Worm (Caenorhabditis elegans) whole organism, L4 larva: ENCODE data around the gene ugt-56.

Experiments used
- Y5F2A.4 ChIP-seq: fragments of 200-800 bp; sonication (Bioruptor generic); optimal IDR thresholded peaks from 2 replicates; lab custom pipeline; 2018; ENCODE audit warnings: mild to moderate bottlenecking, missing genetic modification characterization, missing compliant biosample characterization
- ceh-20 ChIP-seq: fragments of 200-800 bp; sonication (Bioruptor generic); IDR thresholded peaks from 2 replicates; pipeline ENCODE4 v1.3.6; 2022; ENCODE audit warnings: missing genetic modification reagents, missing genetic modification characterization, missing compliant biosample characterization
- ceh-32 ChIP-seq: sonication (generic microtip); optimal IDR thresholded peaks from 2 replicates; lab custom pipeline; 2016; ENCODE audit warnings: mild to moderate bottlenecking, missing genetic modification characterization, missing compliant biosample characterization; ENCODE audit not compliant: poor library complexity
- cey-2 ChIP-seq: sonication (generic microtip); optimal IDR thresholded peaks from 3 replicates; lab custom pipeline; 2017; ENCODE audit warnings: missing genetic modification characterization, mild to moderate bottlenecking, missing compliant biosample characterization, antibody characterized with exemption, borderline replicate concordance; ENCODE audit not compliant: insufficient read depth
- daf-16 ChIP-seq, 3 experiments: sonication (generic microtip); optimal IDR thresholded peaks; 2 replicates each; lab custom pipeline; 2016 to 2017; ENCODE audit warnings: missing genetic modification characterization in 3 of 3, missing genetic modification reagents in 3 of 3, mild to moderate bottlenecking in 2 of 3, missing compliant biosample characterization in 2 of 3, missing biosample characterization in 1 of 3, moderate library complexity in 1 of 3
- dmd-6 ChIP-seq: fragments of 200-800 bp; sonication (Bioruptor generic); IDR thresholded peaks from 2 replicates; pipeline ENCODE4 v1.3.6; 2022; ENCODE audit warnings: missing genetic modification reagents, missing genetic modification characterization, missing compliant biosample characterization
- dpl-1 ChIP-seq: fragments of 150-350 bp; optimal IDR thresholded peaks from 2 replicates; lab custom pipeline; 2014; ENCODE audit warnings: missing biosample characterization, missing genetic modification reagents, missing genetic modification characterization
- dve-1 ChIP-seq: sonication (generic microtip); optimal IDR thresholded peaks from 2 replicates; lab custom pipeline; 2017; ENCODE audit warnings: antibody characterized with exemption, mild to moderate bottlenecking, missing genetic modification characterization, missing compliant biosample characterization; ENCODE audit not compliant: insufficient read depth
- hif-1 ChIP-seq, 2 experiments: sonication (generic microtip); optimal IDR thresholded peaks; 2 replicates each; lab custom pipeline; 2016 to 2017; ENCODE audit warnings: missing compliant biosample characterization in 2 of 2, missing genetic modification characterization in 2 of 2, missing genetic modification reagents in 2 of 2, missing genotype in 2 of 2, mild to moderate bottlenecking in 1 of 2
- hlh-11 ChIP-seq: fragments of 200-800 bp; sonication (Bioruptor generic); optimal IDR thresholded peaks from 2 replicates; lab custom pipeline; 2018; ENCODE audit warnings: mild to moderate bottlenecking, missing genetic modification characterization, missing compliant biosample characterization
- hlh-30 ChIP-seq: sonication (generic microtip); optimal IDR thresholded peaks from 2 replicates; lab custom pipeline; 2017; ENCODE audit warnings: antibody characterized with exemption, mild to moderate bottlenecking, missing genetic modification characterization, missing compliant biosample characterization; ENCODE audit not compliant: insufficient read depth
- lin-1 ChIP-seq: fragments of 200-800 bp; sonication (Bioruptor generic); IDR thresholded peaks from 2 replicates; pipeline ENCODE4 v1.3.6; 2022; ENCODE audit warnings: missing genetic modification reagents, missing genetic modification characterization, missing compliant biosample characterization
- lin-13 ChIP-seq: fragments of 150-350 bp; optimal IDR thresholded peaks from 2 replicates; lab custom pipeline; 2014; ENCODE audit warnings: missing biosample characterization, missing genetic modification reagents, missing genetic modification characterization
- lin-29 ChIP-seq: fragments of 200-800 bp; sonication (Bioruptor generic); IDR thresholded peaks from 2 replicates; pipeline ENCODE4 v1.3.6; 2022; ENCODE audit warnings: missing genetic modification reagents, missing genetic modification characterization, missing compliant biosample characterization
- mdl-1 ChIP-seq, 2 experiments: fragments of 150-350 bp in 1 of 2; sonication (generic microtip) in 1 of 2; optimal IDR thresholded peaks; 2 replicates each; lab custom pipeline; 2014 to 2017; ENCODE audit warnings: missing biosample characterization in 2 of 2, missing genetic modification characterization in 2 of 2
- mes-2 ChIP-seq: sonication (generic microtip); optimal IDR thresholded peaks from 2 replicates; lab custom pipeline; 2016; ENCODE audit warnings: missing genotype, mild to moderate bottlenecking, missing genetic modification characterization, missing compliant biosample characterization; ENCODE audit not compliant: poor library complexity, severe bottlenecking
- mxl-3 ChIP-seq: fragments of 200-800 bp; sonication (Bioruptor generic); optimal IDR thresholded peaks from 2 replicates; lab custom pipeline; 2018; ENCODE audit warnings: mild to moderate bottlenecking, missing genetic modification characterization, missing compliant biosample characterization
- nhr-10 ChIP-seq: fragments of 150-350 bp; optimal IDR thresholded peaks from 2 replicates; lab custom pipeline; 2014; ENCODE audit warnings: missing biosample characterization, missing genetic modification characterization
- nhr-28 ChIP-seq: fragments of 150-350 bp; optimal IDR thresholded peaks from 2 replicates; lab custom pipeline; 2014; ENCODE audit warnings: missing biosample characterization, missing genetic modification characterization
- nhr-77 ChIP-seq: fragments of 150-350 bp; optimal IDR thresholded peaks from 2 replicates; lab custom pipeline; 2014; ENCODE audit warnings: missing biosample characterization, missing genetic modification characterization
- pqm-1 ChIP-seq: sonication (generic microtip); optimal IDR thresholded peaks from 2 replicates; lab custom pipeline; 2017; ENCODE audit warnings: missing biosample characterization, missing genetic modification characterization
- sdz-12 ChIP-seq: fragments of 200-800 bp; sonication (Bioruptor generic); optimal IDR thresholded peaks from 2 replicates; lab custom pipeline; 2018; ENCODE audit warnings: mild to moderate bottlenecking, missing genetic modification characterization, missing compliant biosample characterization
- spr-1 ChIP-seq: sonication (generic microtip); optimal IDR thresholded peaks from 2 replicates; lab custom pipeline; 2016; ENCODE audit warnings: mild to moderate bottlenecking, missing genetic modification characterization, missing compliant biosample characterization
- tra-1 ChIP-seq: fragments of 200-800 bp; sonication (Bioruptor generic); IDR thresholded peaks from 2 replicates; pipeline ENCODE4 v1.3.6; 2022; ENCODE audit warnings: missing genetic modification reagents, missing genetic modification characterization, missing compliant biosample characterization
- unc-62 ChIP-seq, 3 experiments: fragments of 150-350 bp in 1 of 3; sonication (generic microtip); optimal IDR thresholded peaks in 2 of 3; peaks in 1 of 3; 1 replicate in 1 of 3; 2 replicates in 2 of 3; lab custom pipeline; 2014 to 2017; ENCODE audit warnings: missing biosample characterization in 3 of 3, missing genetic modification characterization in 3 of 3, missing genetic modification reagents in 3 of 3, missing genotype in 1 of 3
- zag-1 ChIP-seq: fragments of 150-350 bp; optimal IDR thresholded peaks from 2 replicates; lab custom pipeline; 2014; ENCODE audit warnings: missing biosample characterization, missing genetic modification characterization

Gene ugt-56

DNA sequence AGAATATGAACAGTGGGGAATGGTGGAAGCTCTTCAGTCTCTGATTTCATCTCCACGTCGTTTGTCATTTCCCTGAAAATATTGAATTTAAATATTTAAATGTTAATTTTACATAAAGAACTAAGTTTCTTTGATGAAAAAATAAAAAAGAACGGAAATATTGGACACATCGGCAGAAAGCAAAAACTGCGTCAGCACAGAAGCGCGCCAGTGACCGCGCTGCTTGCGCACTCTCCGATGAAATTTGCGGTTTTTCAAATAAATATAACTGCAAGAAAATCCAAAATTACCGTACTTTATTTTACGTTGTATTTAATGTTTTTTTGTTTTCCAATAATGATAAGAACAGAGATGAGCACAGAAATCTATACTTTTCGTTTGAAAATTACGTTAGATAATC, 32.8 kb downstream of the ugt-56 start, which contains the start of the genes srpa-68 and srh-16 (continued):
- TF ChIP-seq tra-1 (GFP tag; lab: Robert Waterston, UW) (0 out of 2 replicates have a peak, but pooled peaks have one; percentile 21), cey-2 (tag; lab: Kevin White, UChicago) (no peak), lin-1 (GFP tag; lab: Robert Waterston, UW) (peak; percentile 41; the same call in 1 of the 2 replicates), hif-1 (tag; optimal IDR thresholded peaks at IDR 0.05; lab: Kevin White, UChicago) (peak in 1 of 2 experiments; percentile 44), mes-2 (peak; percentile 93), nhr-77 (tag; lab: Kevin White, UChicago) (peak; percentile 37)

DNA sequence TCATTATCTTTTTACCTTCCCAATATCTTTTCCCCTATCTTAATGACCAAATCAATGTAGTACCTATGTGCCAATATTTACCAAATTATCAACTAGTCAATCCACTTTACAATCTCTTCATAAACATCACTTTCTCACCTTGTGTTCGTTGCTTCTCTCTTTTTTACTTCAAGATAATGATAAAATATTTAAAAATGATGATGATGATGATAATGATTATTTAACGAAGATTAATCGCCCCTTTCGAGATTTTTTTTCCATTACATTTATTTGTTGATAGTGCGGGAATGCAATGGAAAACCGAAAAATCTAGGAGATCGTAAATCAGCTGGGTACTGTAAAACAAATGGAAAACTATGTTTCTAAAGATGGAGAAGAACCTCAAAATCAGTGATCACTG, 35.3 kb downstream of the ugt-56 start:
- TF ChIP-seq nhr-28 (tag; lab: Kevin White, UChicago): peak; percentile 32
- TF ChIP-seq unc-62 (GFP tag; optimal IDR thresholded peaks at IDR 0.05 in 1 of 2; lab: Kevin White, UChicago): peak in 1 of 2 experiments; percentile 79
- no peak for TF ChIP-seq unc-62 (tag; optimal IDR thresholded peaks at IDR 0.05; lab: Kevin White, UChicago)
- TF ChIP-seq ceh-32: no peak
- peak; percentile 34; the same call in 1 of the 2 replicates for TF ChIP-seq ceh-20 (GFP tag; lab: Robert Waterston, UW)
- 0 out of 2 replicates have a peak, but pooled peaks have one; percentile 26 for TF ChIP-seq tra-1 (GFP tag; lab: Robert Waterston, UW)

DNA sequence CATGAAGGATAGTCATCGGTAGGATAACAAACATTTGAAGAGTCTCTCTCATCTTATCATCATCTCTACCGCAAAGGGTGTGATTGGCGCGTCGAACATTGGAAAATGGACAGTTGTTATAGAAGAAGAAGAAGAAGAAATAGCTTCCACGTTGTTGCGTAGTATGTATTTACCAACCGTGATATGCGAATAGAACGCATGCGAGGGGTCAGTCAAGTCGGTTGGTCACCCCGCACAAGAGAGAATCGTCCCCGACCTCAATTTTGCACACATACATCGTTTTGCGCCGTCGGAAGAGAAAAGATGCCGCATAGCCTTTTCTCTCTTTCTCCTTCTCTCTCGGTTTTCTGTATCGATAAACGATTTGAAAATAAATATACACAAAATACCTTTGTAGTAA, 36.2 kb downstream of the ugt-56 start:
- TF ChIP-seq mxl-3 (GFP tag; lab: Kevin White, UChicago) (peak; percentile 47), unc-62 (GFP tag; optimal IDR thresholded peaks at IDR 0.05 in 1 of 2; lab: Kevin White, UChicago) (peak in 1 of 2 experiments; percentile 93), unc-62 (tag; optimal IDR thresholded peaks at IDR 0.05; lab: Kevin White, UChicago) (no peak), lin-13 (GFP tag; lab: Kevin White, UChicago) (no peak), daf-16 (GFP tag; optimal IDR thresholded peaks at IDR 0.05; lab: Kevin White, UChicago) (no peak), daf-16 (tag; optimal IDR thresholded peaks at IDR 0.05; lab: Kevin White, UChicago) (no peak), hlh-11 (tag; lab: Kevin White, UChicago) (peak; percentile 8), nhr-28 (tag; lab: Kevin White, UChicago) (peak; percentile 44), mdl-1 (tag; optimal IDR thresholded peaks at IDR 0.05; lab: Kevin White, UChicago) (peak in 1 of 2 experiments; percentile 39), dpl-1 (no peak), mes-2 (no peak), sdz-12 (GFP tag; lab: Kevin White, UChicago) (no peak)

DNA sequence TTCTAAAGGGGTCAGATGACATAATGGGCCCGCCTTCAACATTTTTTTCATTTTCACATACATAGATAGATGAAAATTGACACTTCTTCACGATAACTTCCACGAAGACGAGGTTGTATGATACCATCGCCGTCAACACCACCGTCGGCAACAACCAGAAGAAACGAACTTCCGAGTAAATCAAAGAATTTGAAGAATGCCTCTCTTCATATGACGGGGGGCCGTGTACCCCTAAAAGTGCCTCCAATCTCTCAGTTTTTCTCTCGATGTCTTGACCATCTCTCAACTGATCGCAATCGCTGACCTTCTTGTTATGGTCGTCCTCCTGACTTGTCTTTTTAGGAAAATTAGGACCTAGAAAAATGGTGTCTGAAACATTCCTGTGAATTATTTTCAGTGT, 36.7 kb downstream of the ugt-56 start:
- no peak for TF ChIP-seq hif-1 (tag; optimal IDR thresholded peaks at IDR 0.05; lab: Kevin White, UChicago)
- TF ChIP-seq Y5F2A.4: no peak

DNA sequence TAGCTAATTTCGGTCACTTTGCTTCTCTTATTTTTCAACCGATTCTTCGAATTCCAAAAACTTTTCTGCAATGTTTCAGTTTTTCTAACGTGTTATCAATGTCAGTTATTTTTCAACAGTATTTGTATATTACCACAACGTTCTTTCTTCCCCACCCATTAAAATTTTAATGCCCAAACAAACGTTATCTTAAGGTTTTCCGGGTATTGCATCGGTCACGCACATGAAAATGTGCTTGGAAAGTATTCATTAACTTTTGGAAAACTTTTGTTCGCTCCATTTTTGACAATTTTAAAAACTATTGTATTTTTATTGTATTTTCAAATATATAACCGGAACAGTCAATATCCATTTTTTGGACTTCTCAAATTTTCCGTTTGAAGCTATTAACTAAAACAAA, 37.3 kb downstream of the ugt-56 start:
- TF ChIP-seq daf-16 (GFP tag; optimal IDR thresholded peaks at IDR 0.05; lab: Kevin White, UChicago): no peak
- peak; percentile 43 for TF ChIP-seq daf-16 (tag; optimal IDR thresholded peaks at IDR 0.05; lab: Kevin White, UChicago)
- TF ChIP-seq dmd-6: 0 out of 2 replicates have a peak, but pooled peaks have one; percentile 25
- no peak for TF ChIP-seq nhr-10 (tag; lab: Kevin White, UChicago)
- no peak for TF ChIP-seq zag-1 (tag; lab: Kevin White, UChicago)
- peak; percentile 22 for TF ChIP-seq dve-1 (tag; lab: Kevin White, UChicago)
- TF ChIP-seq pqm-1 (tag; lab: Kevin White, UChicago): peak; percentile 51
- TF ChIP-seq nhr-77 (tag; lab: Kevin White, UChicago): peak; percentile 18
- TF ChIP-seq nhr-28 (tag; lab: Kevin White, UChicago): peak; percentile 29

DNA sequence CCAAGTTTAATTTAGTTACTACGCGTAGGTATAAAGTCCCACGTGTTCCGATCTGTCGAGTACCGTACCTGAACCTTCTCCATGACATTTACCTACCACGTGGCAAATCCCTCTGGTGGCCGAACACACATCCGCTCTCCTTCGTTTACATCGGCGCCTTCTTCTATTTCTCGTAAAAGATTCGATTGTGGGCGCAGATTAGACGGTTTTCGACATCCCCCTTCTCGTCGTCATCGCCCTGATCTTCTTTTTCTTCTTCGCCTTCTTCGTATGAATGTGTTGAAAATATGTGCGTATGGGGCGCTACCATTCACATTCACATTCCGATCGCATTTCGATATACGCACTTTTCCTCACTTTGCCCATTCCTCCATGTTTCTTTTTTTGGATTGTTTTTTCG, 38.0 kb downstream of the ugt-56 start:
- TF ChIP-seq hlh-30 (tag; lab: Kevin White, UChicago) (peak; percentile 47), lin-29 (GFP tag; lab: Robert Waterston, UW) (no peak), mdl-1 (tag; optimal IDR thresholded peaks at IDR 0.05; lab: Kevin White, UChicago) (peak in 1 of 2 experiments; percentile 29), nhr-28 (tag; lab: Kevin White, UChicago) (no peak), mxl-3 (GFP tag; lab: Kevin White, UChicago) (peak; percentile 65), hlh-11 (tag; lab: Kevin White, UChicago) (peak; percentile 1), spr-1 (tag; lab: Kevin White, UChicago) (no peak)
- TF ChIP-seq, all 104 proteins: peak for 4
